Worm (Caenorhabditis elegans) whole organism, midembryonic: ENCODE data around the gene K01H12.4.

Experiments
- T22C8.4 ChIP-seq: fragments of 200-800 bp; sonication (Bioruptor generic); IDR thresholded peaks from 2 replicates; pipeline ENCODE4 v1.3.6; 2022; ENCODE audit warnings: missing genetic modification characterization, missing compliant biosample characterization
- cog-1 ChIP-seq: sonication (generic microtip); optimal IDR thresholded peaks from 2 replicates; lab custom pipeline; 2016; ENCODE audit warnings: missing genetic modification characterization, missing compliant biosample characterization
- flt-1 ChIP-seq: fragments of 200-800 bp; sonication (Bioruptor generic); IDR thresholded peaks from 2 replicates; pipeline ENCODE4 v1.3.6; 2022; ENCODE audit warnings: missing genetic modification characterization, missing compliant biosample characterization
- klf-2 ChIP-seq: fragments of 200-800 bp; sonication (Bioruptor generic); conservative IDR thresholded peaks from 2 replicates; pipeline ENCODE4 v1.3.6; 2022; ENCODE audit warnings: missing genetic modification reagents, missing genetic modification characterization, missing compliant biosample characterization
- med-1 ChIP-seq: sonication (generic microtip); optimal IDR thresholded peaks from 2 replicates; lab custom pipeline; 2017; ENCODE audit warnings: missing genetic modification characterization, mild to moderate bottlenecking, missing compliant biosample characterization, antibody characterized with exemption, missing genetic modification reagents; ENCODE audit not compliant: insufficient read depth
- ref-1 ChIP-seq: fragments of 200-800 bp; sonication (Bioruptor generic); conservative IDR thresholded peaks from 2 replicates; pipeline ENCODE4 v1.3.6; 2022; ENCODE audit warnings: missing genetic modification reagents, missing genetic modification characterization, missing compliant biosample characterization
- ztf-29 ChIP-seq: fragments of 200-800 bp; sonication (Bioruptor generic); IDR thresholded peaks from 2 replicates; pipeline ENCODE4 v1.3.6; 2022; ENCODE audit warnings: missing genetic modification reagents, missing genetic modification characterization, missing compliant biosample characterization

DNA sequence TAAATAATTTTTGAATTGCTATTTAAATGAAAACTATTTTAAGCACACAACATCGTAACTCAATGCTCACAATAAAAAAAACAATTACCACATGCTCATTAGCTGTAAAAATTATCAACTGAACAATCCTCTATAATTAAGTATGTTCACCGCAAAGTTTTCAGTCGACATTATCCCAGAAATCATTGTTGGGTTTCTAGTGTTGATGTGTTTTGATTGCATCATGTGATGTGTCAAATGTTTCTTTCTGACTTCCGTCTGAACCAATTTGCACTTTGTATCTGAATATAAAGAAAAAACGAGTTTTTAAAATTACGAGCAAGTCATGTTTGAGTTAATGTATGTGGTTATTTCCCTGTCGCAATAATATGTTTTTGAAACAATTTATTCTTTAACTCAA is 5.0 kb downstream of the K01H12.4 start:
- no peak for TF ChIP-seq flt-1 (GFP tag; lab: Robert Waterston, UW)
- no peak for TF ChIP-seq ztf-29 (GFP tag; lab: Robert Waterston, UW)
- no peak for TF ChIP-seq med-1 (GFP tag; lab: Kevin White, UChicago)
- no peak for TF ChIP-seq klf-2
- no peak for TF ChIP-seq cog-1 (tag; lab: Kevin White, UChicago)
- TF ChIP-seq T22C8.4: no peak
- no peak for TF ChIP-seq ref-1 (GFP tag; lab: Robert Waterston, UW)
